Worm (Caenorhabditis elegans) whole organism, L2 larva: Measurements from ENCODE around the gene T26H8.4.

Experiments
- C34F6.9 ChIP-seq: fragments of 150-350 bp; optimal IDR thresholded peaks from 2 replicates; lab custom pipeline; 2014; ENCODE audit warnings: missing biosample characterization, missing genetic modification characterization
- F13H6.1 ChIP-seq: sonication (generic microtip); optimal IDR thresholded peaks from 2 replicates; lab custom pipeline; 2016; ENCODE audit warnings: missing genetic modification characterization, missing compliant biosample characterization
- ZK546.5 ChIP-seq: sonication (generic microtip); optimal IDR thresholded peaks from 2 replicates; lab custom pipeline; 2017; ENCODE audit warnings: missing biosample characterization, missing genetic modification characterization
- ama-1 ChIP-seq: fragments of 150-350 bp; optimal IDR thresholded peaks from 2 replicates; lab custom pipeline; 2018; ENCODE audit warnings: inconsistent platforms
- blmp-1 ChIP-seq: sonication (generic microtip); optimal IDR thresholded peaks from 2 replicates; lab custom pipeline; 2017; ENCODE audit warnings: missing genetic modification characterization, mild to moderate bottlenecking, missing compliant biosample characterization, antibody characterized with exemption, moderate library complexity; ENCODE audit not compliant: insufficient read depth
- ceh-16 ChIP-seq: fragments of 150-350 bp; optimal IDR thresholded peaks from 2 replicates; lab custom pipeline; 2014; ENCODE audit warnings: missing biosample characterization, missing genetic modification characterization
- ceh-82 ChIP-seq: fragments of 150-350 bp; optimal IDR thresholded peaks from 2 replicates; lab custom pipeline; 2014; ENCODE audit warnings: missing biosample characterization, missing genetic modification characterization
- crh-2 ChIP-seq: sonication (generic microtip); optimal IDR thresholded peaks from 2 replicates; lab custom pipeline; 2017; ENCODE audit warnings: missing biosample characterization, missing genetic modification characterization
- dmd-4 ChIP-seq: sonication (generic microtip); optimal IDR thresholded peaks from 2 replicates; lab custom pipeline; 2017; ENCODE audit warnings: missing biosample characterization, missing genetic modification characterization
- elt-1 ChIP-seq: fragments of 150-350 bp; optimal IDR thresholded peaks from 2 replicates; lab custom pipeline; 2014; ENCODE audit warnings: missing biosample characterization, missing genetic modification characterization
- elt-3 ChIP-seq: sonication (generic microtip); optimal IDR thresholded peaks from 2 replicates; lab custom pipeline; 2017; ENCODE audit warnings: missing biosample characterization, missing genetic modification characterization
- fos-1 ChIP-seq: fragments of 150-350 bp; optimal IDR thresholded peaks from 2 replicates; lab custom pipeline; 2014; ENCODE audit warnings: missing biosample characterization, missing genetic modification characterization
- gmeb-1 ChIP-seq: fragments of 150-350 bp; optimal IDR thresholded peaks from 2 replicates; lab custom pipeline; 2014; ENCODE audit warnings: missing biosample characterization, missing genetic modification characterization
- lin-11 ChIP-seq: fragments of 150-350 bp; sonication (generic microtip); optimal IDR thresholded peaks from 2 replicates; lab custom pipeline; 2014; ENCODE audit warnings: missing biosample characterization, missing genetic modification characterization, inconsistent platforms, mixed read lengths
- lin-13 ChIP-seq: fragments of 150-350 bp; optimal IDR thresholded peaks from 2 replicates; lab custom pipeline; 2014; ENCODE audit warnings: missing biosample characterization, missing genetic modification reagents, missing genetic modification characterization
- lsy-2 ChIP-seq, 2 experiments: fragments of 150-350 bp in 1 of 2; sonication (generic microtip) in 1 of 2; optimal IDR thresholded peaks; 2 replicates each; lab custom pipeline; 2014 to 2017; ENCODE audit warnings: missing biosample characterization in 2 of 2, missing genetic modification characterization in 2 of 2
- mab-5 ChIP-seq: fragments of 150-350 bp; optimal IDR thresholded peaks from 2 replicates; lab custom pipeline; 2014; ENCODE audit warnings: missing biosample characterization, missing genetic modification characterization
- mbf-1 ChIP-seq: sonication (generic microtip); optimal IDR thresholded peaks from 2 replicates; lab custom pipeline; 2017; ENCODE audit warnings: missing biosample characterization, missing genetic modification characterization
- mdl-1 ChIP-seq, 2 experiments: fragments of 150-350 bp in 1 of 2; sonication (generic microtip) in 1 of 2; optimal IDR thresholded peaks; 2 replicates each; lab custom pipeline; 2017; ENCODE audit warnings: missing biosample characterization in 2 of 2, missing genetic modification characterization in 2 of 2
- nhr-10 ChIP-seq: sonication (generic microtip); optimal IDR thresholded peaks from 2 replicates; lab custom pipeline; 2017; ENCODE audit warnings: missing biosample characterization, missing genetic modification characterization
- nhr-11 ChIP-seq: fragments of 150-350 bp; optimal IDR thresholded peaks from 2 replicates; lab custom pipeline; 2014; ENCODE audit warnings: missing biosample characterization, missing genetic modification characterization
- nhr-12 ChIP-seq: fragments of 150-350 bp; optimal IDR thresholded peaks from 2 replicates; lab custom pipeline; 2014; ENCODE audit warnings: missing biosample characterization, missing genetic modification characterization
- nhr-129 ChIP-seq: fragments of 150-350 bp; optimal IDR thresholded peaks from 2 replicates; lab custom pipeline; 2014; ENCODE audit warnings: missing biosample characterization, missing genetic modification characterization
- nhr-25 ChIP-seq: fragments of 150-350 bp; sonication (generic microtip); optimal IDR thresholded peaks from 3 replicates; lab custom pipeline; 2014; ENCODE audit warnings: missing biosample characterization, missing genetic modification characterization
- nhr-6 ChIP-seq: fragments of 150-350 bp; optimal IDR thresholded peaks from 2 replicates; lab custom pipeline; 2014; ENCODE audit warnings: missing biosample characterization, missing genetic modification characterization
- nhr-77 ChIP-seq: fragments of 150-350 bp; optimal IDR thresholded peaks from 2 replicates; lab custom pipeline; 2014; ENCODE audit warnings: missing biosample characterization, missing genetic modification characterization
- skn-1 ChIP-seq: sonication (generic microtip); optimal IDR thresholded peaks from 2 replicates; lab custom pipeline; 2017; ENCODE audit warnings: missing biosample characterization, missing genetic modification characterization
- sma-3 ChIP-seq: sonication (generic microtip); optimal IDR thresholded peaks from 2 replicates; lab custom pipeline; 2016; ENCODE audit warnings: missing genetic modification reagents, missing genetic modification characterization, missing compliant biosample characterization
- sma-9 ChIP-seq, 2 experiments: fragments of 150-350 bp in 1 of 2; sonication (generic microtip) in 1 of 2; optimal IDR thresholded peaks; 2 replicates each; lab custom pipeline; 2014 to 2016; ENCODE audit warnings: missing genetic modification characterization in 2 of 2, mild to moderate bottlenecking in 1 of 2, missing biosample characterization in 1 of 2, missing compliant biosample characterization in 1 of 2, missing genetic modification reagents in 1 of 2, moderate library complexity in 1 of 2
- snpc-4 ChIP-seq: fragments of 150-350 bp; optimal IDR thresholded peaks from 2 replicates; lab custom pipeline; 2014; ENCODE audit warnings: missing biosample characterization, missing genetic modification characterization
- unc-39 ChIP-seq: fragments of 150-350 bp; optimal IDR thresholded peaks from 2 replicates; lab custom pipeline; 2014; ENCODE audit warnings: missing biosample characterization, missing genetic modification characterization
- unc-55 ChIP-seq: fragments of 150-350 bp; sonication (generic microtip); optimal IDR thresholded peaks from 3 replicates; lab custom pipeline; 2014; ENCODE audit warnings: missing biosample characterization, missing genetic modification reagents, missing genetic modification characterization
- zag-1 ChIP-seq: fragments of 150-350 bp; optimal IDR thresholded peaks from 2 replicates; lab custom pipeline; 2014; ENCODE audit warnings: missing biosample characterization, missing genetic modification characterization
- ztf-1 ChIP-seq: fragments of 200-800 bp; sonication (Bioruptor generic); conservative IDR thresholded peaks from 2 replicates; pipeline ENCODE4 v1.3.6; 2022; ENCODE audit warnings: missing genetic modification characterization, missing compliant biosample characterization
- ztf-4 ChIP-seq: fragments of 150-350 bp; optimal IDR thresholded peaks from 2 replicates; lab custom pipeline; 2014; ENCODE audit warnings: missing biosample characterization, missing genetic modification characterization

Gene T26H8.4

ce11 chrV:15349044-15349443 is 42.4 kb upstream of the T26H8.4 start, which contains the start of gene clec-230:
TSS of gene clec-230 (minus strand) at chrV:15349144.
- TF ChIP-seq ztf-1 (GFP tag; lab: Robert Waterston, UW) (no peak), lsy-2 (tag; optimal IDR thresholded peaks at IDR 0.05; lab: Kevin White, UChicago) (no peak), lin-13 (GFP tag; lab: Kevin White, UChicago) (no peak), nhr-129 (tag; lab: Kevin White, UChicago) (no peak), nhr-25 (no peak), ZK546.5 (tag; lab: Kevin White, UChicago) (no peak), F13H6.1 (tag; lab: Kevin White, UChicago) (no peak), nhr-11 (tag; lab: Kevin White, UChicago) (no peak), dmd-4 (no peak), ceh-16 (tag; lab: Kevin White, UChicago) (no peak), ama-1 (lab: Kevin White, UChicago) (no peak), nhr-10 (no peak), skn-1 (tag; lab: Kevin White, UChicago) (no peak), elt-3 (tag; lab: Kevin White, UChicago) (no peak)

ce11 chrV:15347292-15347691 is 40.6 kb upstream of the T26H8.4 start, which contains the start of gene C29F3.3:
TSS of gene C29F3.3 (minus strand) at chrV:15347392.
- TF ChIP-seq nhr-77 (tag; lab: Kevin White, UChicago): no peak
- no peak for TF ChIP-seq unc-39 (tag; lab: Kevin White, UChicago)
- no peak for TF ChIP-seq nhr-12
- TF ChIP-seq mbf-1: no peak

- TF ChIP-seq blmp-1 (tag; lab: Kevin White, UChicago): no peak
- TF ChIP-seq mdl-1 (tag; optimal IDR thresholded peaks at IDR 0.05; lab: Kevin White, UChicago): no peak
- no peak for TF ChIP-seq fos-1 (tag; lab: Kevin White, UChicago)
- TF ChIP-seq sma-9 (GFP tag; optimal IDR thresholded peaks at IDR 0.05; lab: Kevin White, UChicago): no peak
- TF ChIP-seq sma-9 (tag; optimal IDR thresholded peaks at IDR 0.05; lab: Kevin White, UChicago): no peak
- no peak for TF ChIP-seq snpc-4 (tag; lab: Kevin White, UChicago)
- TF ChIP-seq sma-3: no peak
- no peak for TF ChIP-seq skn-1 (tag; lab: Kevin White, UChicago)
- TF ChIP-seq nhr-11 (tag; lab: Kevin White, UChicago): no peak
- TF ChIP-seq mab-5: no peak
- no peak for TF ChIP-seq lin-11 (tag; lab: Kevin White, UChicago)
- TF ChIP-seq elt-1 (tag; lab: Kevin White, UChicago): no peak
- no peak for TF ChIP-seq mbf-1
- no peak for TF ChIP-seq gmeb-1 (tag; lab: Kevin White, UChicago)
- TF ChIP-seq ceh-16 (tag; lab: Kevin White, UChicago): no peak
- no peak for TF ChIP-seq ztf-4
- no peak for TF ChIP-seq lin-13 (GFP tag; lab: Kevin White, UChicago)
- no peak for TF ChIP-seq unc-39 (tag; lab: Kevin White, UChicago)
- no peak for TF ChIP-seq zag-1 (tag; lab: Kevin White, UChicago)
- no peak for TF ChIP-seq ceh-82 (tag; lab: Kevin White, UChicago)
- no peak for TF ChIP-seq nhr-6 (tag; lab: Kevin White, UChicago)
Observed at ce11 chrV:15344481-15344880, 37.8 kb upstream of the T26H8.4 start, which contains the start of gene wrt-8. TSS of gene wrt-8 (minus strand) at chrV:15344581.

ce11 chrV:15341404-15341803 is 34.8 kb upstream of the T26H8.4 start, which contains the start of gene clec-229:
TSS of gene clec-229 (minus strand) at chrV:15341504.
- TF ChIP-seq nhr-129 (tag; lab: Kevin White, UChicago) (no peak), crh-2 (no peak), nhr-12 (no peak), unc-55 (GFP tag; lab: Kevin White, UChicago) (no peak), elt-3 (tag; lab: Kevin White, UChicago) (no peak), F13H6.1 (tag; lab: Kevin White, UChicago) (no peak), zag-1 (tag; lab: Kevin White, UChicago) (no peak), C34F6.9 (tag; lab: Kevin White, UChicago) (no peak), lsy-2 (tag; optimal IDR thresholded peaks at IDR 0.05; lab: Kevin White, UChicago) (no peak), ztf-4 (no peak)

ce11 chrV:15339363-15339762 is 32.7 kb upstream of the T26H8.4 start, which contains the start of gene clec-228:
TSS of gene clec-228 (minus strand) at chrV:15339463.
- no peak for TF ChIP-seq unc-55 (GFP tag; lab: Kevin White, UChicago)
